Fruit fly (Drosophila melanogaster) whole organism, prepupa: ENCODE data around the gene Prosalpha2.

Experiments
- Blimp-1 ChIP-seq: fragments of 200-800 bp; sonication (Bioruptor generic); optimal IDR thresholded peaks from 3 replicates; lab custom pipeline; 2017; ENCODE audit warnings: missing biosample characterization, missing genetic modification characterization, mild to moderate bottlenecking, moderate library complexity, missing genetic modification reagents
- CG10669 ChIP-seq: fragments of 200-800 bp; sonication (Bioruptor generic); optimal IDR thresholded peaks from 3 replicates; lab custom pipeline; 2018; ENCODE audit warnings: missing biosample characterization, mild to moderate bottlenecking, missing genetic modification characterization, moderate library complexity
- CG11294 ChIP-seq: fragments of 200-800 bp; sonication (Bioruptor generic); IDR thresholded peaks from 2 replicates; pipeline ENCODE4 v1.3.6; 2022; ENCODE audit warnings: missing biosample characterization, missing genetic modification characterization
- CG11762 ChIP-seq: fragments of 200-800 bp; sonication (Bioruptor generic); optimal IDR thresholded peaks from 3 replicates; lab custom pipeline; 2016; ENCODE audit warnings: missing biosample characterization, missing genetic modification characterization; ENCODE audit not compliant: insufficient read depth
- CG11902 ChIP-seq: fragments of 200-800 bp; sonication (Bioruptor generic); optimal IDR thresholded peaks from 3 replicates; lab custom pipeline; 2016; ENCODE audit warnings: missing biosample characterization, missing genetic modification characterization
- CG15336 ChIP-seq: fragments of 200-800 bp; sonication (Bioruptor generic); IDR thresholded peaks from 2 replicates; pipeline ENCODE4 v1.3.6; 2022; ENCODE audit warnings: missing biosample characterization, missing genetic modification characterization
- CG1621 ChIP-seq: fragments of 200-800 bp; sonication (Bioruptor generic); optimal IDR thresholded peaks from 3 replicates; lab custom pipeline; 2018; ENCODE audit warnings: missing biosample characterization, mild to moderate bottlenecking, missing genetic modification characterization
- CG16779 ChIP-seq: fragments of 200-800 bp; sonication (Bioruptor generic); optimal IDR thresholded peaks from 3 replicates; lab custom pipeline; 2017; ENCODE audit warnings: missing biosample characterization, mild to moderate bottlenecking, missing genetic modification characterization
- CG3032 ChIP-seq: fragments of 200-800 bp; optimal IDR thresholded peaks from 2 replicates; lab custom pipeline; 2019; ENCODE audit warnings: missing biosample characterization, mild to moderate bottlenecking, missing genetic modification characterization, moderate library complexity
- CG34406 ChIP-seq: fragments of 200-800 bp; sonication (Bioruptor generic); optimal IDR thresholded peaks from 3 replicates; lab custom pipeline; 2016; ENCODE audit warnings: missing biosample characterization, missing genetic modification characterization
- CG4318 ChIP-seq: fragments of 200-800 bp; sonication (Bioruptor generic); optimal IDR thresholded peaks from 3 replicates; lab custom pipeline; 2017; ENCODE audit warnings: missing biosample characterization, mild to moderate bottlenecking, missing genetic modification characterization
- CG6163 ChIP-seq: fragments of 200-800 bp; sonication (Bioruptor generic); IDR thresholded peaks from 3 replicates; pipeline ENCODE4 v1.3.6; 2022; ENCODE audit warnings: missing biosample characterization, missing genetic modification characterization
- CG6276 ChIP-seq: fragments of 200-800 bp; sonication (Bioruptor generic); optimal IDR thresholded peaks from 2 replicates; lab custom pipeline; 2017; ENCODE audit warnings: missing biosample characterization, mild to moderate bottlenecking, missing genetic modification characterization
- CG6792 ChIP-seq: fragments of 200-800 bp; sonication (Bioruptor generic); optimal IDR thresholded peaks from 3 replicates; lab custom pipeline; 2016; ENCODE audit warnings: missing biosample characterization, missing genetic modification characterization
- CG6808 ChIP-seq: fragments of 200-800 bp; sonication (Bioruptor generic); optimal IDR thresholded peaks from 3 replicates; lab custom pipeline; 2017; ENCODE audit warnings: missing biosample characterization, missing genetic modification characterization, mild to moderate bottlenecking, moderate library complexity, missing genetic modification reagents
- CG6854 ChIP-seq: fragments of 200-800 bp; sonication (Bioruptor generic); optimal IDR thresholded peaks from 2 replicates; lab custom pipeline; 2017; ENCODE audit warnings: missing biosample characterization, mild to moderate bottlenecking, missing genetic modification characterization
- CG8119 ChIP-seq: fragments of 200-800 bp; sonication (Bioruptor generic); IDR thresholded peaks from 3 replicates; pipeline ENCODE4 v1.3.6; 2022; ENCODE audit warnings: missing biosample characterization, missing genetic modification characterization
- CG8319 ChIP-seq: fragments of 200-800 bp; sonication (Bioruptor generic); optimal IDR thresholded peaks from 3 replicates; lab custom pipeline; 2016; ENCODE audit warnings: missing biosample characterization, missing genetic modification characterization
- CG8632 ChIP-seq: fragments of 200-800 bp; sonication (Bioruptor generic); optimal IDR thresholded peaks from 3 replicates; lab custom pipeline; 2016; ENCODE audit warnings: missing biosample characterization, missing genetic modification characterization
- CG9139 ChIP-seq: fragments of 200-800 bp; sonication (Bioruptor generic); optimal IDR thresholded peaks from 3 replicates; lab custom pipeline; 2017; ENCODE audit warnings: missing biosample characterization, mild to moderate bottlenecking, missing genetic modification characterization
- Eip78C ChIP-seq: fragments of 200-800 bp; sonication (Bioruptor generic); peaks from one replicate; lab custom pipeline; 2016; ENCODE audit warnings: missing biosample characterization, missing genetic modification characterization
- Eip93F ChIP-seq: fragments of 200-800 bp; sonication (Bioruptor generic); optimal IDR thresholded peaks from 2 replicates; lab custom pipeline; 2016; ENCODE audit warnings: missing biosample characterization, mild to moderate bottlenecking, missing genetic modification characterization
- Ets21C ChIP-seq: fragments of 200-800 bp; sonication (Bioruptor generic); optimal IDR thresholded peaks from 3 replicates; lab custom pipeline; 2016; ENCODE audit warnings: missing biosample characterization, missing genetic modification characterization
- Ets96B ChIP-seq: fragments of 200-800 bp; optimal IDR thresholded peaks from 2 replicates; lab custom pipeline; 2019; ENCODE audit warnings: missing biosample characterization, mild to moderate bottlenecking, missing genetic modification characterization, moderate library complexity
- Gug ChIP-seq: fragments of 200-800 bp; sonication (Bioruptor generic); IDR thresholded peaks from 2 replicates; pipeline ENCODE4 v1.3.6; 2022; ENCODE audit warnings: missing biosample characterization, missing genetic modification characterization
- Hr38 ChIP-seq: sonication (Bioruptor generic); optimal IDR thresholded peaks from 2 replicates; lab custom pipeline; 2016; ENCODE audit warnings: missing biosample characterization, missing genetic modification characterization
- Hr39 ChIP-seq: fragments of 200-800 bp; sonication (Bioruptor generic); optimal IDR thresholded peaks from 2 replicates; lab custom pipeline; 2016; ENCODE audit warnings: missing biosample characterization, missing genetic modification characterization
- Hr4 ChIP-seq: fragments of 200-800 bp; sonication (Bioruptor generic); optimal IDR thresholded peaks from 3 replicates; lab custom pipeline; 2016; ENCODE audit warnings: missing biosample characterization, missing genetic modification characterization
- Lpt ChIP-seq: fragments of 200-800 bp; sonication (Bioruptor generic); optimal IDR thresholded peaks from 3 replicates; lab custom pipeline; 2016; ENCODE audit warnings: missing biosample characterization, missing genetic modification characterization
- Met ChIP-seq: fragments of 200-800 bp; sonication (Bioruptor generic); optimal IDR thresholded peaks from 3 replicates; lab custom pipeline; 2016; ENCODE audit warnings: missing biosample characterization, missing genetic modification characterization
- OdsH ChIP-seq: fragments of 200-800 bp; sonication (Bioruptor generic); optimal IDR thresholded peaks from 3 replicates; lab custom pipeline; 2016; ENCODE audit warnings: missing biosample characterization, missing genetic modification characterization
- Smox ChIP-seq: fragments of 200-800 bp; sonication (Bioruptor generic); optimal IDR thresholded peaks from 3 replicates; lab custom pipeline; 2016; ENCODE audit warnings: missing biosample characterization, missing genetic modification characterization
- Sox102F ChIP-seq: fragments of 200-800 bp; sonication (Bioruptor generic); optimal IDR thresholded peaks from 2 replicates; lab custom pipeline; 2016; ENCODE audit warnings: missing biosample characterization, mild to moderate bottlenecking, missing genetic modification characterization
- Sox14 ChIP-seq: fragments of 200-800 bp; sonication (Bioruptor generic); optimal IDR thresholded peaks from 3 replicates; lab custom pipeline; 2016; ENCODE audit warnings: missing biosample characterization, missing genetic modification characterization
- Sox15 ChIP-seq: fragments of 200-800 bp; sonication (Bioruptor generic); optimal IDR thresholded peaks from 3 replicates; lab custom pipeline; 2016; ENCODE audit warnings: missing biosample characterization, missing genetic modification characterization
- achi ChIP-seq: fragments of 200-800 bp; sonication (Bioruptor generic); optimal IDR thresholded peaks from 3 replicates; lab custom pipeline; 2016; ENCODE audit warnings: missing biosample characterization, missing genetic modification characterization
- acj6 ChIP-seq: fragments of 200-800 bp; sonication (Bioruptor generic); optimal IDR thresholded peaks from 3 replicates; lab custom pipeline; 2016; ENCODE audit warnings: missing biosample characterization, missing genetic modification characterization
- cyc ChIP-seq: fragments of 200-800 bp; sonication (Bioruptor generic); optimal IDR thresholded peaks from 3 replicates; lab custom pipeline; 2016; ENCODE audit warnings: missing biosample characterization, missing genetic modification characterization
- dac ChIP-seq: fragments of 200-800 bp; sonication (Bioruptor generic); optimal IDR thresholded peaks from 2 replicates; lab custom pipeline; 2017; ENCODE audit warnings: missing biosample characterization, mild to moderate bottlenecking, missing genetic modification characterization
- dsx ChIP-seq: fragments of 200-800 bp; optimal IDR thresholded peaks from 3 replicates; lab custom pipeline; 2019; ENCODE audit warnings: missing biosample characterization, mild to moderate bottlenecking, missing genetic modification characterization, moderate library complexity; ENCODE audit not compliant: poor library complexity, severe bottlenecking
- eg ChIP-seq: fragments of 200-800 bp; sonication (Bioruptor generic); IDR thresholded peaks from 3 replicates; pipeline ENCODE4 v1.3.6; 2022; ENCODE audit warnings: missing biosample characterization, missing genetic modification characterization
- esn ChIP-seq: fragments of 200-800 bp; sonication (Bioruptor generic); optimal IDR thresholded peaks from 2 replicates; lab custom pipeline; 2016; ENCODE audit warnings: missing biosample characterization, mild to moderate bottlenecking, missing genetic modification characterization, moderate library complexity
- fd59A ChIP-seq: fragments of 200-800 bp; sonication (Bioruptor generic); optimal IDR thresholded peaks from 2 replicates; lab custom pipeline; 2017; ENCODE audit warnings: missing biosample characterization, mild to moderate bottlenecking, missing genetic modification characterization, missing genetic modification reagents
- fkh ChIP-seq: fragments of 200-800 bp; sonication (Bioruptor generic); optimal IDR thresholded peaks from 3 replicates; lab custom pipeline; 2017; ENCODE audit warnings: missing biosample characterization, mild to moderate bottlenecking, missing genetic modification characterization, moderate library complexity
- lz ChIP-seq: fragments of 200-800 bp; sonication (Bioruptor generic); optimal IDR thresholded peaks from 3 replicates; lab custom pipeline; 2016; ENCODE audit warnings: missing biosample characterization, missing genetic modification characterization
- net ChIP-seq: fragments of 200-800 bp; sonication (Bioruptor generic); optimal IDR thresholded peaks from 3 replicates; lab custom pipeline; 2016; ENCODE audit warnings: missing biosample characterization, missing genetic modification characterization
- pdm3 ChIP-seq: fragments of 200-800 bp; sonication (Bioruptor generic); optimal IDR thresholded peaks from 3 replicates; lab custom pipeline; 2016; ENCODE audit warnings: missing biosample characterization, missing genetic modification characterization
- salr ChIP-seq, 2 experiments: fragments of 200-800 bp; sonication (Bioruptor generic); optimal IDR thresholded peaks; 3 replicates each; lab custom pipeline; 2016 to 2018; ENCODE audit warnings: missing biosample characterization in 2 of 2, missing genetic modification characterization in 2 of 2, mild to moderate bottlenecking in 1 of 2
- spab ChIP-seq: fragments of 200-800 bp; sonication (Bioruptor generic); optimal IDR thresholded peaks from 2 replicates; lab custom pipeline; 2017; ENCODE audit warnings: missing biosample characterization, mild to moderate bottlenecking, missing genetic modification characterization, missing genetic modification reagents
- ss ChIP-seq, 2 experiments: fragments of 200-800 bp; sonication (Bioruptor generic); optimal IDR thresholded peaks; 2 replicates in 1 of 2; 3 replicates in 1 of 2; lab custom pipeline; 2017 to 2018; ENCODE audit warnings: mild to moderate bottlenecking in 2 of 2, missing biosample characterization in 2 of 2, missing genetic modification characterization in 2 of 2, moderate library complexity in 1 of 2
- svp ChIP-seq: fragments of 200-800 bp; sonication (Bioruptor generic); peaks from one replicate; lab custom pipeline; 2016; ENCODE audit warnings: missing biosample characterization, missing genetic modification characterization
- topi ChIP-seq: fragments of 200-800 bp; sonication (Bioruptor generic); optimal IDR thresholded peaks from 3 replicates; lab custom pipeline; 2016; ENCODE audit warnings: missing biosample characterization, missing genetic modification characterization
- vri ChIP-seq: fragments of 200-800 bp; sonication (Bioruptor generic); optimal IDR thresholded peaks from 3 replicates; lab custom pipeline; 2016; ENCODE audit warnings: missing biosample characterization, mild to moderate bottlenecking, missing genetic modification characterization

Gene Prosalpha2

dm6 chr3R:12431030-12431489 is at the start of gene Prosalpha2:
Prosalpha2 (plus strand) TSS chr3R:12431321.
- TF ChIP-seq Sox102F (GFP tag; lab: Kevin White, UChicago) (no peak), Lpt (GFP tag; lab: Kevin White, UChicago) (no peak), svp (GFP tag; lab: Kevin White, UChicago) (no peak), salr (GFP tag; optimal IDR thresholded peaks at IDR 0.05; lab: Kevin White, UChicago) (no peak), ss (GFP tag; optimal IDR thresholded peaks at IDR 0.05; lab: Kevin White, UChicago) (no peak), Gug (GFP tag; lab: Robert Waterston, UW) (0 out of 2 replicates have a peak, but pooled peaks have one; percentile 30), fd59A (GFP tag; lab: Kevin White, UChicago) (no peak), net (GFP tag; lab: Kevin White, UChicago) (no peak), CG15336 (GFP tag; lab: Robert Waterston, UW) (no peak), OdsH (GFP tag; lab: Kevin White, UChicago) (no peak), Eip93F (GFP tag; lab: Kevin White, UChicago) (no peak), eg (GFP tag; lab: Robert Waterston, UW) (no peak; the same call in 2 of the 3 replicates), vri (no peak), CG34406 (GFP tag; lab: Kevin White, UChicago) (peak; percentile 16), pdm3 (GFP tag; lab: Kevin White, UChicago) (no peak), Hr38 (GFP tag; lab: Kevin White, UChicago) (no peak), CG11294 (GFP tag; lab: Robert Waterston, UW) (no peak), CG11762 (GFP tag; lab: Kevin White, UChicago) (no peak), CG6276 (GFP tag; lab: Kevin White, UChicago) (no peak), acj6 (GFP tag; lab: Kevin White, UChicago) (no peak), CG9139 (GFP tag; lab: Kevin White, UChicago) (no peak), Sox15 (GFP tag; lab: Kevin White, UChicago) (no peak), Ets96B (peak; percentile 33), CG4318 (GFP tag; lab: Kevin White, UChicago) (no peak), Hr39 (GFP tag; lab: Kevin White, UChicago) (no peak), CG10669 (no peak), CG6163 (GFP tag; lab: Robert Waterston, UW) (peak; percentile 40; the same call in 1 of the 3 replicates), CG16779 (tag; lab: Kevin White, UChicago) (no peak), CG8119 (GFP tag; lab: Robert Waterston, UW) (no peak), Met (GFP tag; lab: Kevin White, UChicago) (no peak), Sox14 (GFP tag; lab: Kevin White, UChicago) (peak; percentile 48), Ets21C (GFP tag; lab: Kevin White, UChicago) (no peak), CG6792 (GFP tag; lab: Kevin White, UChicago) (no peak), Smox (GFP tag; lab: Kevin White, UChicago) (no peak), dsx (GFP tag; lab: Kevin White, UChicago) (peak; percentile 18), CG8319 (GFP tag; lab: Kevin White, UChicago) (no peak), CG11902 (GFP tag; lab: Kevin White, UChicago) (no peak), fkh (GFP tag; lab: Kevin White, UChicago) (no peak), CG3032 (tag; lab: Kevin White, UChicago) (no peak), Hr4 (GFP tag; lab: Kevin White, UChicago) (no peak), Eip78C (GFP tag; lab: Kevin White, UChicago) (peak; percentile 77), dac (GFP tag; lab: Kevin White, UChicago) (no peak), cyc (GFP tag; lab: Kevin White, UChicago) (peak; percentile 23), CG8632 (no peak), lz (peak; percentile 22), CG6808 (GFP tag; lab: Kevin White, UChicago) (no peak), CG6854 (GFP tag; lab: Kevin White, UChicago) (no peak), Blimp-1 (GFP tag; lab: Kevin White, UChicago) (no peak), achi (GFP tag; lab: Kevin White, UChicago) (no peak), spab (GFP tag; lab: Kevin White, UChicago) (no peak), CG1621 (tag; lab: Kevin White, UChicago) (no peak), esn (GFP tag; lab: Kevin White, UChicago) (peak; percentile 22), topi (peak; percentile 29)
